Fruit fly (Drosophila melanogaster): Measurements from ENCODE around the gene Vav.

The Vav gene

dm6 chrX:19264396-19264795 lies 2.8 kb downstream of the Vav start:
- no peak for TF ChIP-seq psq (optimal IDR thresholded peaks at IDR 0.05)
- no peak for TF ChIP-seq pan (optimal IDR thresholded peaks at IDR 0.05)
- no peak for TF ChIP-seq Dll (optimal IDR thresholded peaks at IDR 0.05)
- no peak for TF ChIP-seq EcR (GFP tag; optimal IDR thresholded peaks at IDR 0.05)
- no peak for TF ChIP-seq CG8478 (optimal IDR thresholded peaks at IDR 0.05)
- no peak for TF ChIP-seq usp (GFP tag; optimal IDR thresholded peaks at IDR 0.05)

- TF ChIP-seq EcR (GFP tag; optimal IDR thresholded peaks at IDR 0.05) (no peak), pan (optimal IDR thresholded peaks at IDR 0.05) (no peak), usp (GFP tag; optimal IDR thresholded peaks at IDR 0.05) (no peak), CG8478 (optimal IDR thresholded peaks at IDR 0.05) (no peak), psq (optimal IDR thresholded peaks at IDR 0.05) (no peak), Dll (optimal IDR thresholded peaks at IDR 0.05) (no peak)
These were observed 4.3 kb downstream of the Vav start for dm6 chrX:19265802-19266479.

dm6 chrX:19268484-19269068 lies 7.0 kb downstream of the Vav start, which contains the start of gene CG8010:
CG8010 (minus strand) TSS chrX:19268896.
- no peak for TF ChIP-seq Dll (optimal IDR thresholded peaks at IDR 0.05)
- TF ChIP-seq pan (optimal IDR thresholded peaks at IDR 0.05): no peak
- TF ChIP-seq usp (GFP tag; optimal IDR thresholded peaks at IDR 0.05): no peak
- TF ChIP-seq CG8478 (optimal IDR thresholded peaks at IDR 0.05): no peak
- no peak for TF ChIP-seq psq (optimal IDR thresholded peaks at IDR 0.05)
- no peak for TF ChIP-seq EcR (GFP tag; optimal IDR thresholded peaks at IDR 0.05)

- TF ChIP-seq psq (optimal IDR thresholded peaks at IDR 0.05): no peak
- no peak for TF ChIP-seq usp (GFP tag; optimal IDR thresholded peaks at IDR 0.05)
- no peak for TF ChIP-seq pan (optimal IDR thresholded peaks at IDR 0.05)
- TF ChIP-seq Dll (optimal IDR thresholded peaks at IDR 0.05): no peak
- TF ChIP-seq CG8478 (optimal IDR thresholded peaks at IDR 0.05): no peak
- TF ChIP-seq EcR (GFP tag; optimal IDR thresholded peaks at IDR 0.05): no peak
These were observed 15.0 kb downstream of the Vav start, which contains the start of the genes CG32537 and CG32536 for dm6 chrX:19276489-19277117. CG32537 (minus strand) TSS chrX:19276539. CG32536 (minus strand) TSS chrX:19276898.

dm6 chrX:19278395-19278794 lies 16.8 kb downstream of the Vav start:
- TF ChIP-seq psq (optimal IDR thresholded peaks at IDR 0.05) (no peak), CG8478 (optimal IDR thresholded peaks at IDR 0.05) (no peak), EcR (GFP tag; optimal IDR thresholded peaks at IDR 0.05) (no peak), pan (optimal IDR thresholded peaks at IDR 0.05) (no peak), Dll (optimal IDR thresholded peaks at IDR 0.05) (no peak), usp (GFP tag; optimal IDR thresholded peaks at IDR 0.05) (no peak)

- TF ChIP-seq pan (optimal IDR thresholded peaks at IDR 0.05) (no peak), usp (GFP tag; optimal IDR thresholded peaks at IDR 0.05) (no peak), CG8478 (optimal IDR thresholded peaks at IDR 0.05) (no peak), EcR (GFP tag; optimal IDR thresholded peaks at IDR 0.05) (no peak), psq (optimal IDR thresholded peaks at IDR 0.05) (no peak), Dll (optimal IDR thresholded peaks at IDR 0.05) (no peak)
These were observed 18.6 kb downstream of the Vav start, which contains the start of gene CG8028 for dm6 chrX:19280249-19280648. CG8028 (minus strand) TSS chrX:19280349.

dm6 chrX:19280685-19281084 lies 19.1 kb downstream of the Vav start:
- TF ChIP-seq usp (GFP tag; optimal IDR thresholded peaks at IDR 0.05) (no peak), CG8478 (optimal IDR thresholded peaks at IDR 0.05) (no peak)

- TF ChIP-seq psq (optimal IDR thresholded peaks at IDR 0.05) (no peak), CG8478 (optimal IDR thresholded peaks at IDR 0.05) (no peak), usp (GFP tag; optimal IDR thresholded peaks at IDR 0.05) (no peak), pan (optimal IDR thresholded peaks at IDR 0.05) (no peak), Dll (optimal IDR thresholded peaks at IDR 0.05) (no peak), EcR (GFP tag; optimal IDR thresholded peaks at IDR 0.05) (no peak)
These were observed 19.7 kb downstream of the Vav start for dm6 chrX:19281271-19281670.

- TF ChIP-seq Dll (optimal IDR thresholded peaks at IDR 0.05) (no peak), psq (optimal IDR thresholded peaks at IDR 0.05) (no peak), pan (optimal IDR thresholded peaks at IDR 0.05) (no peak), EcR (GFP tag; optimal IDR thresholded peaks at IDR 0.05) (no peak), CG8478 (optimal IDR thresholded peaks at IDR 0.05) (no peak), usp (GFP tag; optimal IDR thresholded peaks at IDR 0.05) (no peak)
These were observed 23.8 kb downstream of the Vav start for dm6 chrX:19285441-19285840.

dm6 chrX:19286235-19286634 lies 24.6 kb downstream of the Vav start:
- TF ChIP-seq psq (optimal IDR thresholded peaks at IDR 0.05): no peak
- TF ChIP-seq Dll (optimal IDR thresholded peaks at IDR 0.05): no peak
- TF ChIP-seq pan (optimal IDR thresholded peaks at IDR 0.05): no peak
- TF ChIP-seq EcR (GFP tag; optimal IDR thresholded peaks at IDR 0.05): no peak
- TF ChIP-seq CG8478 (optimal IDR thresholded peaks at IDR 0.05): no peak
- TF ChIP-seq usp (GFP tag; optimal IDR thresholded peaks at IDR 0.05): no peak

dm6 chrX:19287784-19288183 lies 26.2 kb downstream of the Vav start:
- no peak for TF ChIP-seq Dll (optimal IDR thresholded peaks at IDR 0.05)

dm6 chrX:19289318-19289970 lies 27.8 kb downstream of the Vav start:
- TF ChIP-seq pan (optimal IDR thresholded peaks at IDR 0.05) (no peak), psq (optimal IDR thresholded peaks at IDR 0.05) (no peak), usp (GFP tag; optimal IDR thresholded peaks at IDR 0.05) (no peak), EcR (GFP tag; optimal IDR thresholded peaks at IDR 0.05) (no peak), CG8478 (optimal IDR thresholded peaks at IDR 0.05) (no peak), Dll (optimal IDR thresholded peaks at IDR 0.05) (no peak)

All from whole organism.